Fruit fly (Drosophila melanogaster) whole organism, adult: ENCODE data around the gene MTA1-like.

Experiments
- CG11617 ChIP-seq: fragments of 200-800 bp; sonication (Bioruptor generic); optimal IDR thresholded peaks from 2 replicates; lab custom pipeline; 2017; ENCODE audit warnings: mild to moderate bottlenecking, missing biosample characterization, missing genetic modification reagents, missing genetic modification characterization
- CG5204 ChIP-seq: fragments of 200-800 bp; sonication (Bioruptor generic); optimal IDR thresholded peaks from 2 replicates; lab custom pipeline; 2016; ENCODE audit warnings: missing biosample characterization, missing genetic modification characterization
- CG7045 ChIP-seq: fragments of 200-800 bp; sonication (Bioruptor generic); optimal IDR thresholded peaks from 2 replicates; lab custom pipeline; 2017; ENCODE audit warnings: missing biosample characterization, mild to moderate bottlenecking, missing genetic modification characterization
- Hr96 ChIP-seq: fragments of 200-800 bp; sonication (Bioruptor generic); optimal IDR thresholded peaks from 2 replicates; lab custom pipeline; 2016; ENCODE audit warnings: missing biosample characterization, missing genetic modification characterization
- Mnt ChIP-seq: fragments of 200-800 bp; sonication (Bioruptor generic); optimal IDR thresholded peaks from 2 replicates; lab custom pipeline; 2016; ENCODE audit warnings: missing biosample characterization, mild to moderate bottlenecking, missing genetic modification characterization
- cnc ChIP-seq, 2 experiments: fragments of >200 bp; optimal IDR thresholded peaks; 2 replicates each; lab custom pipeline; 2017
- kay ChIP-seq: fragments of 200-800 bp; sonication (Bioruptor generic); peaks from one replicate; lab custom pipeline; 2016; ENCODE audit warnings: missing biosample characterization, missing genetic modification characterization, borderline replicate concordance
- tj ChIP-seq: fragments of 200-800 bp; sonication (Bioruptor generic); optimal IDR thresholded peaks from 3 replicates; lab custom pipeline; 2017; ENCODE audit warnings: missing biosample characterization, mild to moderate bottlenecking, missing genetic modification characterization, moderate library complexity
- toe ChIP-seq: fragments of 200-800 bp; sonication (Bioruptor generic); optimal IDR thresholded peaks from 2 replicates; lab custom pipeline; 2016; ENCODE audit warnings: missing biosample characterization, missing genetic modification characterization

- TF ChIP-seq Hr96 (no peak), cnc (optimal IDR thresholded peaks at IDR 0.05; lab: Kevin White, UChicago) (no peak), tj (GFP tag; lab: Kevin White, UChicago) (no peak), CG5204 (GFP tag; lab: Kevin White, UChicago) (no peak), CG7045 (no peak), kay (GFP tag; lab: Kevin White, UChicago) (no peak), CG11617 (GFP tag; lab: Kevin White, UChicago) (no peak), Mnt (GFP tag; lab: Kevin White, UChicago) (no peak), toe (GFP tag; lab: Kevin White, UChicago) (peak; percentile 38)
These were observed 11.3 kb upstream of the MTA1-like start, which contains the start of gene CG2182 for dm6 chr3R:5659829-5660197.
